Worm (Caenorhabditis elegans): ENCODE data around the gene end-3.

The end-3 gene

DNA sequence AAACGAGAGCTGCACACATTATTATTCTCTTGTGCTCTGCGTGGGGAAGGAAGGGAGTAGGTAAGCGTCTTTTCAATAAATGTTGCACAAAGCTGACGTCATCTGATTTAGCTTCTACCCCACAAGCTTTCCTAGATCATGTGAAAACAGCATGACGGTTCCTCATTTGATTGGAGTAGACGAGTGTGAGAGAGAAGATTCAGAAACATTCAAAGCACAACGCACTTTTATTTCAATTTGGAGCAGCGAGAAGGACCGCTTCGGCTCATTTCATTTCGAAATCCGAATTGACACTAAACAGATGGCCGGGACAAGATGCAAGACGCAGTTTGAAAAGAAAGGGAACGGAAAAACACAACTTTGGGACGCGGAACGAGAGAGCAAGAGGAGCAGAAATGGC lies 10.2 kb upstream of the end-3 start:
- no peak for TF ChIP-seq egl-13 (tag; optimal IDR thresholded peaks at IDR 0.05)
- TF ChIP-seq nhr-71 (tag; optimal IDR thresholded peaks at IDR 0.05): peak; percentile 29
- TF ChIP-seq unc-130 (tag; optimal IDR thresholded peaks at IDR 0.05): no peak
- no peak for TF ChIP-seq nhr-90 (tag; optimal IDR thresholded peaks at IDR 0.05; ENCODE audit: poor library complexity)
- no peak for TF ChIP-seq nhr-77 (tag; optimal IDR thresholded peaks at IDR 0.05)
- no peak for TF ChIP-seq ceh-90 (tag; optimal IDR thresholded peaks at IDR 0.05)
- TF ChIP-seq xbp-1 (tag; optimal IDR thresholded peaks at IDR 0.05): no peak
- no peak for TF ChIP-seq hlh-17 (GFP tag; optimal IDR thresholded peaks at IDR 0.05; ENCODE audit: borderline replicate concordance)
- TF ChIP-seq fos-1 (tag; optimal IDR thresholded peaks at IDR 0.05): no peak
- no peak for TF ChIP-seq efl-3 (GFP tag; optimal IDR thresholded peaks at IDR 0.05)
- peak; percentile 4 for TF ChIP-seq rnt-1 (tag; optimal IDR thresholded peaks at IDR 0.05)
- TF ChIP-seq hlh-4 (tag; optimal IDR thresholded peaks at IDR 0.05): no peak
- TF ChIP-seq mab-9 (GFP tag; IDR thresholded peaks at IDR 0.05): no peak
- no peak for TF ChIP-seq lir-3 (tag; optimal IDR thresholded peaks at IDR 0.05; ENCODE audit: poor library complexity)
- TF ChIP-seq elt-2 (tag; optimal IDR thresholded peaks at IDR 0.05): no peak
- TF ChIP-seq elt-3 (tag; optimal IDR thresholded peaks at IDR 0.05): no peak
- TF ChIP-seq efl-1 (optimal IDR thresholded peaks at IDR 0.05): no peak
- TF ChIP-seq efl-1 (GFP tag; optimal IDR thresholded peaks at IDR 0.05 in 1 of 2): no peak
- no peak for TF ChIP-seq ztf-4 (tag; optimal IDR thresholded peaks at IDR 0.05)
- peak; percentile 36 for TF ChIP-seq lin-14 (GFP tag; optimal IDR thresholded peaks at IDR 0.05)
- peak; percentile 29 for TF ChIP-seq fkh-10 (GFP tag; optimal IDR thresholded peaks at IDR 0.05)
- no peak for TF ChIP-seq aly-2 (tag; optimal IDR thresholded peaks at IDR 0.05)
- TF ChIP-seq alr-1 (tag; optimal IDR thresholded peaks at IDR 0.05; ENCODE audit: borderline replicate concordance): no peak
- no peak for TF ChIP-seq nhr-76 (tag; optimal IDR thresholded peaks at IDR 0.05)
- TF ChIP-seq ceh-82 (tag; optimal IDR thresholded peaks at IDR 0.05): no peak
- no peak for TF ChIP-seq ets-5 (GFP tag; IDR thresholded peaks at IDR 0.05)
- TF ChIP-seq C34B4.2 (tag; optimal IDR thresholded peaks at IDR 0.05): no peak
- no peak for TF ChIP-seq tbx-2 (tag; optimal IDR thresholded peaks at IDR 0.05)
- TF ChIP-seq dpl-1 (GFP tag; optimal IDR thresholded peaks at IDR 0.05): no peak
- peak; percentile 64 for TF ChIP-seq dsc-1 (tag; optimal IDR thresholded peaks at IDR 0.05)
- no peak for TF ChIP-seq C16A3.4 (tag; optimal IDR thresholded peaks at IDR 0.05)
- no peak for TF ChIP-seq isw-1 (GFP tag; IDR thresholded peaks at IDR 0.05)
- no peak for TF ChIP-seq nhr-19 (GFP tag; conservative IDR thresholded peaks at IDR 0.05)
- no peak for TF ChIP-seq F16B12.6 (tag; optimal IDR thresholded peaks at IDR 0.05)
- peak; percentile 9 for TF ChIP-seq fkh-4 (tag; optimal IDR thresholded peaks at IDR 0.05; ENCODE audit: borderline replicate concordance)
- no peak for TF ChIP-seq skn-1 (tag; optimal IDR thresholded peaks at IDR 0.05)
- peak; percentile 33 for TF ChIP-seq fkh-8 (tag; optimal IDR thresholded peaks at IDR 0.05)
- peak; percentile 13 for TF ChIP-seq nhr-47 (tag; optimal IDR thresholded peaks at IDR 0.05)

ce11 chrV:14005812-14006211 lies 8.7 kb upstream of the end-3 start, which contains the start of gene ric-7:
Gene ric-7, minus strand, starts transcription at chrV:14005912.
- TF ChIP-seq egl-27 (tag; optimal IDR thresholded peaks at IDR 0.05) (no peak), lin-35 (GFP tag; optimal IDR thresholded peaks at IDR 0.05) (no peak), zip-4 (GFP tag; optimal IDR thresholded peaks at IDR 0.05) (no peak), zag-1 (tag; optimal IDR thresholded peaks at IDR 0.05) (no peak), C16A3.4 (tag; optimal IDR thresholded peaks at IDR 0.05) (no peak), tbx-2 (tag; optimal IDR thresholded peaks at IDR 0.05) (no peak)
